Worm (Caenorhabditis elegans) whole organism, young adult: ENCODE data around the gene str-190.

Experiments
- B0035.1 ChIP-seq: sonication (generic microtip); optimal IDR thresholded peaks from 2 replicates; lab custom pipeline; 2016; ENCODE audit warnings: missing genetic modification characterization, mild to moderate bottlenecking, missing compliant biosample characterization, missing genotype, missing genetic modification reagents
- C06A6.2 ChIP-seq: fragments of 200-800 bp; sonication (Bioruptor generic); conservative IDR thresholded peaks from 2 replicates; pipeline ENCODE4 v1.3.6; 2022; ENCODE audit warnings: missing genetic modification characterization, missing compliant biosample characterization
- F22D6.2 ChIP-seq: sonication (generic microtip); optimal IDR thresholded peaks from 2 replicates; lab custom pipeline; 2016; ENCODE audit warnings: mild to moderate bottlenecking, missing genetic modification characterization, missing compliant biosample characterization
- K11D2.4 ChIP-seq: fragments of 200-800 bp; sonication (Bioruptor generic); IDR thresholded peaks from 2 replicates; pipeline ENCODE4 v1.3.6; 2022; ENCODE audit warnings: missing genetic modification reagents, missing genetic modification characterization, missing compliant biosample characterization
- Y53G8AR.9 ChIP-seq: fragments of 200-800 bp; sonication (Bioruptor generic); conservative IDR thresholded peaks from 2 replicates; pipeline ENCODE4 v1.3.6; 2022; ENCODE audit warnings: missing genetic modification reagents, missing genetic modification characterization, missing compliant biosample characterization
- ZK185.1 ChIP-seq: sonication (generic microtip); optimal IDR thresholded peaks from 2 replicates; lab custom pipeline; 2016; ENCODE audit warnings: mild to moderate bottlenecking, missing genetic modification characterization, missing compliant biosample characterization; ENCODE audit not compliant: poor library complexity, severe bottlenecking
- ama-1 ChIP-seq, 3 experiments: fragments of 150-350 bp in 1 of 3; sonication (generic microtip) in 2 of 3; optimal IDR thresholded peaks; 2 replicates each; lab custom pipeline; 2014 to 2018; ENCODE audit warnings: missing biosample characterization in 2 of 3, missing genetic modification characterization in 2 of 3, missing genetic modification reagents in 2 of 3
- aptf-3 ChIP-seq: fragments of 200-800 bp; sonication (Bioruptor generic); IDR thresholded peaks from 2 replicates; pipeline ENCODE4 v1.3.6; 2022; ENCODE audit warnings: missing genetic modification characterization, missing compliant biosample characterization
- athp-1 ChIP-seq: sonication (generic microtip); optimal IDR thresholded peaks from 2 replicates; lab custom pipeline; 2017; ENCODE audit warnings: mild to moderate bottlenecking, missing genetic modification characterization, missing compliant biosample characterization
- cebp-1 ChIP-seq, 2 experiments: fragments of 200-800 bp in 1 of 2; sonication (Bioruptor generic) in 1 of 2; sonication (generic microtip) in 1 of 2; IDR thresholded peaks in 1 of 2; optimal IDR thresholded peaks in 1 of 2; 2 replicates each; pipeline versions ENCODE4 v1.3.6 to Lab custom; 2017 to 2022; ENCODE audit warnings: missing compliant biosample characterization in 2 of 2, missing genetic modification characterization in 2 of 2, mild to moderate bottlenecking in 1 of 2, missing genetic modification reagents in 1 of 2, moderate library complexity in 1 of 2
- ceh-58 ChIP-seq: fragments of 200-800 bp; sonication (Bioruptor generic); IDR thresholded peaks from 2 replicates; pipeline ENCODE4 v1.3.6; 2022; ENCODE audit warnings: missing genetic modification characterization, missing compliant biosample characterization
- chd-7 ChIP-seq: sonication (generic microtip); optimal IDR thresholded peaks from 2 replicates; lab custom pipeline; 2016; ENCODE audit warnings: mild to moderate bottlenecking, missing genetic modification characterization, moderate library complexity, missing compliant biosample characterization
- die-1 ChIP-seq: sonication (generic microtip); optimal IDR thresholded peaks from 2 replicates; lab custom pipeline; 2016; ENCODE audit warnings: missing genotype, mild to moderate bottlenecking, missing genetic modification characterization, missing compliant biosample characterization
- efl-1 ChIP-seq: fragments of 150-350 bp; optimal IDR thresholded peaks from 2 replicates; lab custom pipeline; 2014; ENCODE audit warnings: missing biosample characterization, missing genetic modification reagents, missing genetic modification characterization
- egl-18 ChIP-seq: fragments of 200-800 bp; sonication (Bioruptor generic); IDR thresholded peaks from 2 replicates; pipeline ENCODE4 v1.3.6; 2022; ENCODE audit warnings: missing genetic modification reagents, missing genetic modification characterization, missing compliant biosample characterization
- fkh-3 ChIP-seq: sonication (generic microtip); optimal IDR thresholded peaks from 2 replicates; lab custom pipeline; 2016; ENCODE audit warnings: mild to moderate bottlenecking, missing genetic modification characterization, missing compliant biosample characterization
- gei-17 ChIP-seq: fragments of 200-800 bp; sonication (Bioruptor generic); optimal IDR thresholded peaks from 2 replicates; lab custom pipeline; 2018; ENCODE audit warnings: mild to moderate bottlenecking, missing genetic modification characterization, missing compliant biosample characterization
- lin-26 ChIP-seq: fragments of 200-800 bp; sonication (Bioruptor generic); IDR thresholded peaks from 2 replicates; pipeline ENCODE4 v1.3.6; 2022; ENCODE audit warnings: missing genetic modification reagents, missing genetic modification characterization, missing compliant biosample characterization
- lin-54 ChIP-seq: fragments of 200-800 bp; sonication (Bioruptor generic); optimal IDR thresholded peaks from 2 replicates; lab custom pipeline; 2018; ENCODE audit warnings: mild to moderate bottlenecking, missing genetic modification characterization, missing compliant biosample characterization
- lsl-1 ChIP-seq: fragments of 200-800 bp; sonication (Bioruptor generic); optimal IDR thresholded peaks from 2 replicates; lab custom pipeline; 2018; ENCODE audit warnings: mild to moderate bottlenecking, missing genetic modification characterization, moderate library complexity, missing compliant biosample characterization
- lsy-27 ChIP-seq: sonication (generic microtip); optimal IDR thresholded peaks from 2 replicates; lab custom pipeline; 2017; ENCODE audit warnings: missing genetic modification characterization, mild to moderate bottlenecking, missing compliant biosample characterization, antibody characterized with exemption, missing genotype, borderline replicate concordance; ENCODE audit not compliant: insufficient read depth
- madf-10 ChIP-seq: sonication (generic microtip); optimal IDR thresholded peaks from 2 replicates; lab custom pipeline; 2016; ENCODE audit warnings: mild to moderate bottlenecking, missing genetic modification characterization, missing compliant biosample characterization
- madf-3 ChIP-seq: fragments of 200-800 bp; sonication (Bioruptor generic); IDR thresholded peaks from 2 replicates; pipeline ENCODE4 v1.3.6; 2022; ENCODE audit warnings: missing genetic modification reagents, missing genetic modification characterization, missing compliant biosample characterization
- madf-6 ChIP-seq: fragments of 200-800 bp; sonication (Bioruptor generic); IDR thresholded peaks from 2 replicates; pipeline ENCODE4 v1.3.6; 2022; ENCODE audit warnings: missing genetic modification reagents, missing genetic modification characterization, missing compliant biosample characterization
- madf-8 ChIP-seq: fragments of 200-800 bp; sonication (Bioruptor generic); conservative IDR thresholded peaks from 2 replicates; pipeline ENCODE4 v1.3.6; 2022; ENCODE audit warnings: missing genetic modification reagents, missing genetic modification characterization, missing compliant biosample characterization
- mes-4 ChIP-seq: sonication (generic microtip); optimal IDR thresholded peaks from 2 replicates; lab custom pipeline; 2016; ENCODE audit warnings: missing genotype, missing genetic modification characterization, missing compliant biosample characterization
- nfyb-1 ChIP-seq: fragments of 200-800 bp; sonication (Bioruptor generic); IDR thresholded peaks from 2 replicates; pipeline ENCODE4 v1.3.6; 2022; ENCODE audit warnings: missing genetic modification reagents, missing genetic modification characterization, missing compliant biosample characterization
- rec-8 ChIP-seq, 2 experiments: sonication (generic microtip); optimal IDR thresholded peaks; 2 replicates each; lab custom pipeline; 2016; ENCODE audit warnings: mild to moderate bottlenecking in 2 of 2, missing genetic modification characterization in 2 of 2, missing genetic modification reagents in 2 of 2, missing genotype in 2 of 2, missing biosample characterization in 1 of 2, missing compliant biosample characterization in 1 of 2, moderate library complexity in 1 of 2
- sdz-38 ChIP-seq: sonication (generic microtip); optimal IDR thresholded peaks from 2 replicates; lab custom pipeline; 2016; ENCODE audit warnings: missing genotype, missing genetic modification characterization, missing compliant biosample characterization
- sea-2 ChIP-seq: fragments of 200-800 bp; sonication (Bioruptor generic); IDR thresholded peaks from 2 replicates; pipeline ENCODE4 v1.3.6; 2022; ENCODE audit warnings: missing genetic modification characterization, missing compliant biosample characterization
- somi-1 ChIP-seq: fragments of 200-800 bp; sonication (Bioruptor generic); optimal IDR thresholded peaks from 2 replicates; lab custom pipeline; 2018; ENCODE audit warnings: mild to moderate bottlenecking, missing genetic modification characterization, missing compliant biosample characterization
- ztf-25 ChIP-seq: fragments of 200-800 bp; sonication (Bioruptor generic); IDR thresholded peaks from 2 replicates; pipeline ENCODE4 v1.3.6; 2022; ENCODE audit warnings: missing genetic modification reagents, missing genetic modification characterization, missing compliant biosample characterization

The str-190 gene

DNA sequence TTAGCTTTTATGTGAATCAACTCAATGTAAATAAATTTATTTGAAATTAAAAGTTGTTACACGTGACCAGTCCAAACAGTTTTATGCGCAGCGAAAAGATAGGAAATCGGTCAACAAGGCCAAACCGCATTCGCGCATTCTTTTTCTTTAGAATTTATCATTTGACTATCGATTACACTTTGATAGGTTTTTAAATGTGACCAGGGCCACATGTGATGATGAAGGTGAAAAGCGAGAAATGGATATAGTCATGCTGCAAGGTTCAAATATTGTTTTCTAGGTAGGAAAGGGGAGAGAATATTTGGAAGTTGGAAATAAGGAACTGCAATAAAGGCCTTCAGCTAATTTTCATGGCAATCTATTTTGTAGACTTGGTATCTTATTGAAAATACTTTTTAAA, 41.4 kb downstream of the str-190 start:
- no peak for TF ChIP-seq C06A6.2 (GFP tag; lab: Robert Waterston, UW)
- no peak for TF ChIP-seq gei-17 (GFP tag; lab: Kevin White, UChicago)
- 0 out of 2 replicates have a peak, but pooled peaks have one; percentile 32 for TF ChIP-seq madf-6
- peak; percentile 32 for TF ChIP-seq chd-7 (tag; lab: Kevin White, UChicago)
- peak; percentile 4 for TF ChIP-seq somi-1
- TF ChIP-seq lsl-1 (GFP tag; lab: Kevin White, UChicago): no peak
- TF ChIP-seq madf-3 (GFP tag; lab: Robert Waterston, UW): 0 out of 2 replicates have a peak, but pooled peaks have one; percentile 24
- no peak for TF ChIP-seq lin-54 (GFP tag; lab: Kevin White, UChicago)
- TF ChIP-seq sea-2 (GFP tag; lab: Robert Waterston, UW): no peak
- 0 out of 2 replicates have a peak, but pooled peaks have one; percentile 21 for TF ChIP-seq cebp-1 (GFP tag; IDR thresholded peaks at IDR 0.05; lab: Robert Waterston, UW)
- no peak for TF ChIP-seq cebp-1 (tag; optimal IDR thresholded peaks at IDR 0.05; lab: Kevin White, UChicago)
- TF ChIP-seq ztf-25 (GFP tag; lab: Robert Waterston, UW): no peak
- no peak for TF ChIP-seq mes-4
- TF ChIP-seq egl-18 (GFP tag; lab: Robert Waterston, UW): no peak
- TF ChIP-seq sdz-38 (tag; lab: Kevin White, UChicago): no peak
- no peak for TF ChIP-seq K11D2.4
- TF ChIP-seq ama-1 (optimal IDR thresholded peaks at IDR 0.05; lab: Kevin White, UChicago): peak; percentile 74
- no peak for TF ChIP-seq ama-1 (GFP tag; optimal IDR thresholded peaks at IDR 0.05; lab: Kevin White, UChicago)
- TF ChIP-seq die-1: peak; percentile 19
- no peak for TF ChIP-seq F22D6.2 (tag; lab: Kevin White, UChicago)
- no peak for TF ChIP-seq madf-8 (GFP tag; lab: Robert Waterston, UW)
- peak; percentile 9; the same call in 1 of the 2 replicates for TF ChIP-seq lin-26 (GFP tag; lab: Robert Waterston, UW)
- TF ChIP-seq rec-8 (tag; optimal IDR thresholded peaks at IDR 0.05; lab: Kevin White, UChicago): no peak
- no peak for TF ChIP-seq aptf-3 (GFP tag; lab: Robert Waterston, UW)
- peak; percentile 12 for TF ChIP-seq fkh-3 (tag; lab: Kevin White, UChicago)
- no peak for TF ChIP-seq lsy-27
- peak; percentile 65 for TF ChIP-seq ZK185.1 (tag; lab: Kevin White, UChicago)
- TF ChIP-seq Y53G8AR.9 (GFP tag; lab: Robert Waterston, UW): peak; percentile 34; the same call in 1 of the 2 replicates

ce11 chrV:7436509-7436908, 41.8 kb downstream of the str-190 start:
- TF ChIP-seq Y53G8AR.9 (GFP tag; lab: Robert Waterston, UW): 0 out of 2 replicates have a peak, but pooled peaks have one; percentile 25
- no peak for TF ChIP-seq ceh-58

DNA sequence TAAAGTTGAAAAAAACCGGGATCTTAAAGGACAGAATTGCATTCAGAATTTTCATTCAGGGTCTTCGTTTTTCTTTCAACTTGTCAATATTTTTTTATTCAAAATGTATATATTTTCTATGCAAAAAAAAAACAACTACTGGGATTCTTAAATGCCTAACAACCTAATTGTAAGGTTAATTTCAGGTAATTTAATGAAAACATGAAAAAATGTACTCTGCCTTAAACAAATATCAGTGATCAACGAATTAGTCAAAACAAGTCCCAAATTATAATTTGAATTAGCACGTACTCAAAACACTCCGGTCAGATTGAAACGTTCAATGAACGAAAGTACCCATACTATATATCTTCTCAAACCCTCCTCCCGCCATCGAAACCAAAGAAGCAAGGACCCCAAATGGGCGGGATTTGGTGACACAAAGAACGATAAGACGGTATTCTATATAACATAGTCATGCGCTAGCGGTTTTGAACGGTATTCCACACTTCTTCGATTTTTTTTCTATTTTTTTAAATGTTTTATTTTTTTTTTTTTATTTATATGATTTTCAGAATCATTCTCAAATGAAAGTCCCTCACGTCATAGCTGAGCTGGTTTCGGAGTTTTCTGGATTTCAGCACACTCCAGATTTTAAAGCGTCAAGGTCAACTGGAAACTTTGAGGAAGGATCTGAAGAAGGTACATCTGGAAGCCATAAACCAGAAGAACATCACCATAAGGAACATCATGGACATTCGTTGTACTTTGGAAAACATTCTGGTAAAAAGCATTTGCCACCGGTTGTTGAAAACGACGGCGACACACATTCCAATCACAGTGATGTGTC, 42.7 kb downstream of the str-190 start, which contains the start of the genes ddo-2 and F25E5.8:
Gene ddo-2, minus strand, starts transcription at position 330 of the 829 bp plus-strand sequence.
Gene F25E5.8, plus strand, starts transcription at position 555 of the 829 bp plus-strand sequence.
- TF ChIP-seq athp-1 (tag; lab: Kevin White, UChicago) (no peak), B0035.1 (no peak), nfyb-1 (GFP tag; lab: Robert Waterston, UW) (0 out of 2 replicates have a peak, but pooled peaks have one; percentile 15), lin-26 (GFP tag; lab: Robert Waterston, UW) (0 out of 2 replicates have a peak, but pooled peaks have one; percentile 18), madf-10 (tag; lab: Kevin White, UChicago) (no peak), ama-1 (optimal IDR thresholded peaks at IDR 0.05; lab: Kevin White, UChicago) (peak; percentile 71), ama-1 (GFP tag; optimal IDR thresholded peaks at IDR 0.05; lab: Kevin White, UChicago) (no peak), efl-1 (GFP tag; lab: Kevin White, UChicago) (no peak), chd-7 (tag; lab: Kevin White, UChicago) (no peak), Y53G8AR.9 (GFP tag; lab: Robert Waterston, UW) (no peak)
